Fruit fly (Drosophila melanogaster): ENCODE results near the gene CG7988.

The CG7988 gene

DNA sequence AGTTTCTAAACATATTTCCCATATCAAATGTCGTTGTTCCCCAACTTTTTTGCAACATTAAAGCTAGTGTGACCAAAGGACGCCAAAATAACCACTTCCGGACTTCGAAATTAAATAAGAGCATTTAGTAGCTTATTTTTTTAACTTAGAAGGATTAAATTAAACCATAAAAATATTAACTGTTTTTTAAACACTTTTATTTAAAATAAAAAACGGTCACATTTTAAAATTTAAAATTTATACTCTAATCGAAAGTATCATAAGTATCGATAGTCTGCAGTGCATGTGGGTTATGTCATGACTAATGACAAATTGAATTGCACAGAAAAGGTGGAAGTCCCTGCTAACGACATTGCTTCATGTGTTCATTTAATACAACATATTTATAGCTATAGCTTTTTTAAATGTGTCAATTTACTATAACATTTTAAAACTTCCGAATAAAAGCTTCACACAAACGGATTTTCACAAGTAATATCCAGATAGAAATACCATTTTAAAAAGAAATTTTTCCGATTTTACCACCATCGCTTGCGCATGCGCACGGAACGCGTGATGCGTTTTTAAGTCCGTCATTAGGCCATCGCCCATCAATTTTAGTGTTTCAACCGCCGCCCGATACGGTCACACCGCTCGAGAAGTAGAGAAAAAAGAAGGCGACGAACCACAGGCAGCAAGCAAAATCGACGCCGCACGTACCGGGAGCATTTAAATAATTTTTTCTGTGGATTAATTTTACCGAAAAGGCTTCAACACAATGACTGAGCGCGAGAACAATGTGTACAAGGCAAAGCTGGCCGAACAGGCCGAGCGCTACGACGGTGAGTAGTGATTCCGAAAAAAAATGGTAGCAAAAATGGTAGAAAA lies 22.0 kb downstream of the CG7988 start, which contains the start of the genes CG7156 and 14-3-3epsilon (continued):
- TF ChIP-seq CG12219 (GFP tag; optimal IDR thresholded peaks at IDR 0.05) (peak; percentile 37), Poxn (GFP tag; IDR thresholded peaks at IDR 0.05) (no peak), CG11398 (GFP tag; optimal IDR thresholded peaks at IDR 0.05) (no peak), Sox102F (GFP tag; optimal IDR thresholded peaks at IDR 0.05) (no peak), CG3281 (GFP tag; optimal IDR thresholded peaks at IDR 0.05) (no peak), Nf-YB (GFP tag; optimal IDR thresholded peaks at IDR 0.05) (peak; percentile 19), CG17328 (GFP tag; IDR thresholded peaks at IDR 0.05) (peak; percentile 69), CG43689 (GFP tag; IDR thresholded peaks at IDR 0.05) (no peak), chif (GFP tag; optimal IDR thresholded peaks at IDR 0.05) (peak in 1 of 2 experiments; percentile 30), vnd (GFP tag; IDR thresholded peaks at IDR 0.05; ENCODE audit: partially characterized antibody) (no peak), CG14050 (GFP tag; IDR thresholded peaks at IDR 0.05) (no peak), Adf1 (GFP tag; IDR thresholded peaks at IDR 0.05) (peak; percentile 41; the same call in 1 of the 2 replicates), CG6689 (GFP tag; IDR thresholded peaks at IDR 0.05) (peak; percentile 33; the same call in 1 of the 2 replicates), tna (GFP tag; IDR thresholded peaks at IDR 0.05; ENCODE audit: partially characterized antibody) (no peak), Doc3 (GFP tag; IDR thresholded peaks at IDR 0.05; ENCODE audit: partially characterized antibody) (no peak), CG10267 (tag; optimal IDR thresholded peaks at IDR 0.05) (peak; percentile 75), Bgb (GFP tag; IDR thresholded peaks at IDR 0.05; ENCODE audit: partially characterized antibody) (0 out of 2 replicates have a peak, but pooled peaks have one; percentile 51), CG7987 (GFP tag; optimal IDR thresholded peaks at IDR 0.05) (peak; percentile 17), CG13424 (tag; optimal IDR thresholded peaks at IDR 0.05) (peak; percentile 26), croc (GFP tag; conservative IDR thresholded peaks at IDR 0.05) (no peak), CG16815 (GFP tag; optimal IDR thresholded peaks at IDR 0.05) (peak; percentile 9), schlank (tag; optimal IDR thresholded peaks at IDR 0.05) (no peak), Rx (GFP tag; IDR thresholded peaks at IDR 0.05) (no peak), br (optimal IDR thresholded peaks at IDR 0.05) (no peak), Dfd (GFP tag; optimal IDR thresholded peaks at IDR 0.05) (no peak), CTCF (GFP tag; optimal IDR thresholded peaks at IDR 0.05) (peak; percentile 66), CG8281 (tag; optimal IDR thresholded peaks at IDR 0.05) (no peak), ro (GFP tag; IDR thresholded peaks at IDR 0.05) (no peak), gfzf (GFP tag; optimal IDR thresholded peaks at IDR 0.05) (peak; percentile 97), p53 (GFP tag; optimal IDR thresholded peaks at IDR 0.05) (peak; percentile 57), pnt (GFP tag; optimal IDR thresholded peaks at IDR 0.05) (no peak), zen2 (GFP tag; IDR thresholded peaks at IDR 0.05; ENCODE audit: partially characterized antibody) (no peak), Ssrp (tag; optimal IDR thresholded peaks at IDR 0.05) (no peak), CG5953 (GFP tag; IDR thresholded peaks at IDR 0.05) (no peak), ssp (GFP tag; IDR thresholded peaks at IDR 0.05) (no peak), ind (GFP tag; optimal IDR thresholded peaks at IDR 0.05) (peak; percentile 32), sob (GFP tag; IDR thresholded peaks at IDR 0.05) (peak; percentile 20; the same call in 1 of the 2 replicates), slou (GFP tag; optimal IDR thresholded peaks at IDR 0.05) (peak; percentile 16), CG13123 (GFP tag; optimal IDR thresholded peaks at IDR 0.05) (no peak), HmgZ (tag; optimal IDR thresholded peaks at IDR 0.05) (peak; percentile 18), cato (GFP tag; optimal IDR thresholded peaks at IDR 0.05; ENCODE audit: borderline replicate concordance) (no peak), Pdp1 (GFP tag; optimal IDR thresholded peaks at IDR 0.05) (peak in 1 of 2 experiments; percentile 64), kni (GFP tag; optimal IDR thresholded peaks at IDR 0.05) (no peak), CG15073 (GFP tag; optimal IDR thresholded peaks at IDR 0.05) (no peak), Nf-YA (GFP tag; IDR thresholded peaks at IDR 0.05) (0 out of 2 replicates have a peak, but pooled peaks have one; percentile 5), CG6813 (GFP tag; optimal IDR thresholded peaks at IDR 0.05) (no peak), lov (optimal IDR thresholded peaks at IDR 0.05) (no peak), lov (GFP tag; IDR thresholded peaks at IDR 0.05) (0 out of 3 replicates have a peak, but pooled peaks have one; percentile 49), Sin3A (optimal IDR thresholded peaks at IDR 0.05) (peak; percentile 98), sr (GFP tag; IDR thresholded peaks at IDR 0.05) (no peak)

All from whole organism, embryonic.